Fruit fly (Drosophila melanogaster): ENCODE data around the gene Nuf2.

The Nuf2 gene

DNA sequence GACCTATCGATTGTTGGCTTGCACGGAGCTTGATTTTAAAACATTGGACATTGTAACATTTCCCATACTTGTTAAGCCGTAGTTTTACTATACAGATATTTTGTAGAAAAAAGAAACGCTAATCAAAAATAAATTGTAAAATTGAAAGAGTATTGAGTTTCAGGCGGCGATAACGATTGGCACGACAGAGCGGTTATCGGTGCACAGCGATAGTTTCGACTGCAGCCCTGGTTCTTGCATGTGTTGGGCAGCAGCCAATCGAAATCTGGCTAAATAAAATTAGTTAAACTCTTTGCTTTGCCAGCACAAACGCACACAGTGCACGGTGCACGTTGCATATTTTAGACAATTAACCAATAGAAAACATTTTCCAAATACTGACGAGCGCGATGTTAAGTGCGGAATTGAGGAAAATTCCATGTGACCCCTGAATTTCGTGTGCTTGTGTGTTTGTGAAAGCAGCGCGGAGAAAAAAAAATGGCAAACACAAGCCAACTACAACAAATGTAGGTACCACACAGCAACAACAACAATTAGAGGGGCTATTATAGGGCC lies 27.8 kb downstream of the Nuf2 start, which contains the start of gene milt (continued):
- TF ChIP-seq Bteb2 (GFP tag; optimal IDR thresholded peaks at IDR 0.05): no peak
- no peak for TF ChIP-seq CG17385 (GFP tag; optimal IDR thresholded peaks at IDR 0.05)
- no peak for TF ChIP-seq CG6254 (GFP tag; optimal IDR thresholded peaks at IDR 0.05)
- no peak for TF ChIP-seq NK7.1 (GFP tag; optimal IDR thresholded peaks at IDR 0.05)
- TF ChIP-seq BEAF-32 (GFP tag; optimal IDR thresholded peaks at IDR 0.05): peak; percentile 81
- TF ChIP-seq CG9817 (tag; optimal IDR thresholded peaks at IDR 0.05): no peak
- TF ChIP-seq Oaz (GFP tag; IDR thresholded peaks at IDR 0.05): no peak
- TF ChIP-seq Max (GFP tag; optimal IDR thresholded peaks at IDR 0.05): peak; percentile 60
- TF ChIP-seq Sry-β (GFP tag; optimal IDR thresholded peaks at IDR 0.05): peak; percentile 50
- TF ChIP-seq inv (GFP tag; IDR thresholded peaks at IDR 0.05; ENCODE audit: partially characterized antibody): peak; percentile 70
- no peak for TF ChIP-seq CG11560 (tag; IDR thresholded peaks at IDR 0.05)
- TF ChIP-seq gsb-n (tag; optimal IDR thresholded peaks at IDR 0.05): no peak
- peak; percentile 33 for TF ChIP-seq Myb (GFP tag; optimal IDR thresholded peaks at IDR 0.05)
- no peak for TF ChIP-seq CG9437 (GFP tag; optimal IDR thresholded peaks at IDR 0.05)
- peak; percentile 9 for TF ChIP-seq CG17912 (GFP tag; optimal IDR thresholded peaks at IDR 0.05)
- no peak for TF ChIP-seq CG6854 (GFP tag; optimal IDR thresholded peaks at IDR 0.05)
- peak; percentile 82 for TF ChIP-seq unc-4 (GFP tag; IDR thresholded peaks at IDR 0.05; ENCODE audit: partially characterized antibody)
- peak; percentile 53 for TF ChIP-seq ems (GFP tag; optimal IDR thresholded peaks at IDR 0.05)
- TF ChIP-seq NfI (GFP tag; optimal IDR thresholded peaks at IDR 0.05): no peak
- no peak for TF ChIP-seq CG30431 (GFP tag; optimal IDR thresholded peaks at IDR 0.05)
- no peak for TF ChIP-seq Eip74EF (GFP tag; optimal IDR thresholded peaks at IDR 0.05)
- TF ChIP-seq Mes4 (GFP tag; optimal IDR thresholded peaks at IDR 0.05): no peak
- no peak for TF ChIP-seq CG10979 (tag; optimal IDR thresholded peaks at IDR 0.05)
- TF ChIP-seq CG12769 (tag; optimal IDR thresholded peaks at IDR 0.05): no peak
- TF ChIP-seq CkIIα-i1 (GFP tag; IDR thresholded peaks at IDR 0.05): no peak
- TF ChIP-seq CG10147 (GFP tag; optimal IDR thresholded peaks at IDR 0.05): no peak
- peak; percentile 85 for TF ChIP-seq Scr (GFP tag; IDR thresholded peaks at IDR 0.05; ENCODE audit: partially characterized antibody)
- TF ChIP-seq CG6813 (GFP tag; optimal IDR thresholded peaks at IDR 0.05): no peak
- TF ChIP-seq CG6689 (GFP tag; IDR thresholded peaks at IDR 0.05): no peak
- no peak for TF ChIP-seq Atf-2 (GFP tag; optimal IDR thresholded peaks at IDR 0.05)
- TF ChIP-seq CG3065 (GFP tag; optimal IDR thresholded peaks at IDR 0.05): no peak
- TF ChIP-seq CG9797 (GFP tag; optimal IDR thresholded peaks at IDR 0.05): no peak
- peak; percentile 2 for TF ChIP-seq Ssrp (tag; optimal IDR thresholded peaks at IDR 0.05)
- no peak for TF ChIP-seq dati (GFP tag; IDR thresholded peaks at IDR 0.05)
- no peak for TF ChIP-seq HLHmδ (GFP tag; optimal IDR thresholded peaks at IDR 0.05)
- no peak for TF ChIP-seq bowl (GFP tag; IDR thresholded peaks at IDR 0.05)
- no peak for TF ChIP-seq hkb (optimal IDR thresholded peaks at IDR 0.05)
- TF ChIP-seq hkb (GFP tag; IDR thresholded peaks at IDR 0.05): peak; percentile 41; the same call in 1 of the 2 replicates
- TF ChIP-seq otp (GFP tag; IDR thresholded peaks at IDR 0.05): no peak
- TF ChIP-seq Awh (GFP tag; IDR thresholded peaks at IDR 0.05): no peak
- no peak for TF ChIP-seq CG10959 (GFP tag; IDR thresholded peaks at IDR 0.05)
- TF ChIP-seq YL-1 (GFP tag; optimal IDR thresholded peaks at IDR 0.05): peak; percentile 88
- TF ChIP-seq br (optimal IDR thresholded peaks at IDR 0.05): no peak
- no peak for TF ChIP-seq Usf (GFP tag; optimal IDR thresholded peaks at IDR 0.05)
- TF ChIP-seq CG1792 (GFP tag; optimal IDR thresholded peaks at IDR 0.05): peak; percentile 22
- TF ChIP-seq CG12744 (GFP tag; optimal IDR thresholded peaks at IDR 0.05): peak; percentile 2
- TF ChIP-seq unpg (GFP tag; optimal IDR thresholded peaks at IDR 0.05): no peak
- TF ChIP-seq stc (GFP tag; IDR thresholded peaks at IDR 0.05): no peak
- no peak for TF ChIP-seq CG15011 (GFP tag; optimal IDR thresholded peaks at IDR 0.05)
- no peak for TF ChIP-seq psq (GFP tag; optimal IDR thresholded peaks at IDR 0.05)
- no peak for TF ChIP-seq CG8478 (optimal IDR thresholded peaks at IDR 0.05)

All from whole organism, embryonic.